Worm (Caenorhabditis elegans) whole organism, young adult: ENCODE data around the gene Y38A10A.7.

Experiments
- C17E4.6 ChIP-seq: fragments of 200-800 bp; sonication (Bioruptor generic); IDR thresholded peaks from 2 replicates; pipeline ENCODE4 v1.3.6; 2022; ENCODE audit warnings: missing genetic modification reagents, missing genetic modification characterization, missing compliant biosample characterization
- D2030.7 ChIP-seq: fragments of 200-800 bp; sonication (Bioruptor generic); IDR thresholded peaks from 2 replicates; pipeline ENCODE4 v1.3.6; 2022; ENCODE audit warnings: missing genetic modification reagents, missing genetic modification characterization, missing compliant biosample characterization
- F23B12.7 ChIP-seq: sonication (generic microtip); optimal IDR thresholded peaks from 2 replicates; lab custom pipeline; 2017; ENCODE audit warnings: missing genetic modification characterization, mild to moderate bottlenecking, missing compliant biosample characterization, antibody characterized with exemption, moderate library complexity; ENCODE audit not compliant: insufficient read depth
- F33H1.4 ChIP-seq: fragments of 200-800 bp; sonication (Bioruptor generic); IDR thresholded peaks from 2 replicates; pipeline ENCODE4 v1.3.6; 2022; ENCODE audit warnings: missing genetic modification reagents, missing genetic modification characterization, missing compliant biosample characterization
- F39B2.1 ChIP-seq: fragments of 200-800 bp; sonication (Bioruptor generic); IDR thresholded peaks from 2 replicates; pipeline ENCODE4 v1.3.6; 2022; ENCODE audit warnings: missing genetic modification reagents, missing genetic modification characterization, missing compliant biosample characterization
- K11D2.4 ChIP-seq: fragments of 200-800 bp; sonication (Bioruptor generic); IDR thresholded peaks from 2 replicates; pipeline ENCODE4 v1.3.6; 2022; ENCODE audit warnings: missing genetic modification reagents, missing genetic modification characterization, missing compliant biosample characterization
- T26A5.8 ChIP-seq: sonication (generic microtip); optimal IDR thresholded peaks from 2 replicates; lab custom pipeline; 2016; ENCODE audit warnings: missing genetic modification characterization, missing compliant biosample characterization
- Y67H2A.10 ChIP-seq: fragments of 200-800 bp; sonication (Bioruptor generic); conservative IDR thresholded peaks from 2 replicates; pipeline ENCODE4 v1.3.6; 2022; ENCODE audit warnings: missing genetic modification reagents, missing genetic modification characterization, missing compliant biosample characterization
- Y79H2A.3 ChIP-seq: fragments of 200-800 bp; sonication (Bioruptor generic); conservative IDR thresholded peaks from 2 replicates; pipeline ENCODE4 v1.3.6; 2022; ENCODE audit warnings: missing genetic modification reagents, missing genetic modification characterization, missing compliant biosample characterization
- aptf-3 ChIP-seq: fragments of 200-800 bp; sonication (Bioruptor generic); IDR thresholded peaks from 2 replicates; pipeline ENCODE4 v1.3.6; 2022; ENCODE audit warnings: missing genetic modification characterization, missing compliant biosample characterization
- attf-6 ChIP-seq: fragments of 200-800 bp; sonication (Bioruptor generic); IDR thresholded peaks from 2 replicates; pipeline ENCODE4 v1.3.6; 2022; ENCODE audit warnings: missing genetic modification reagents, missing genetic modification characterization, missing compliant biosample characterization
- bed-1 ChIP-seq: fragments of 200-800 bp; sonication (Bioruptor generic); IDR thresholded peaks from 2 replicates; pipeline ENCODE4 v1.3.6; 2022; ENCODE audit warnings: missing genetic modification reagents, missing genetic modification characterization, missing compliant biosample characterization
- ceh-27 ChIP-seq: fragments of 200-800 bp; sonication (Bioruptor generic); optimal IDR thresholded peaks from 2 replicates; lab custom pipeline; 2018; ENCODE audit warnings: mild to moderate bottlenecking, missing genetic modification characterization, moderate library complexity, missing compliant biosample characterization
- chd-7 ChIP-seq: sonication (generic microtip); optimal IDR thresholded peaks from 2 replicates; lab custom pipeline; 2016; ENCODE audit warnings: mild to moderate bottlenecking, missing genetic modification characterization, moderate library complexity, missing compliant biosample characterization
- die-1 ChIP-seq: sonication (generic microtip); optimal IDR thresholded peaks from 2 replicates; lab custom pipeline; 2016; ENCODE audit warnings: missing genotype, mild to moderate bottlenecking, missing genetic modification characterization, missing compliant biosample characterization
- dox-1 ChIP-seq: fragments of 200-800 bp; sonication (Bioruptor generic); IDR thresholded peaks from 2 replicates; pipeline ENCODE4 v1.3.6; 2022; ENCODE audit warnings: missing genetic modification reagents, missing genetic modification characterization, missing compliant biosample characterization
- egrh-3 ChIP-seq: fragments of 200-800 bp; sonication (Bioruptor generic); IDR thresholded peaks from 2 replicates; pipeline ENCODE4 v1.3.6; 2022; ENCODE audit warnings: missing genetic modification reagents, missing genetic modification characterization, missing compliant biosample characterization
- ets-4 ChIP-seq: fragments of 200-800 bp; sonication (Bioruptor generic); optimal IDR thresholded peaks from 2 replicates; lab custom pipeline; 2018; ENCODE audit warnings: mild to moderate bottlenecking, missing genetic modification characterization, missing compliant biosample characterization
- fkh-3 ChIP-seq: sonication (generic microtip); optimal IDR thresholded peaks from 2 replicates; lab custom pipeline; 2016; ENCODE audit warnings: mild to moderate bottlenecking, missing genetic modification characterization, missing compliant biosample characterization
- gei-17 ChIP-seq: fragments of 200-800 bp; sonication (Bioruptor generic); optimal IDR thresholded peaks from 2 replicates; lab custom pipeline; 2018; ENCODE audit warnings: mild to moderate bottlenecking, missing genetic modification characterization, missing compliant biosample characterization
- hmg-1.2 ChIP-seq: fragments of 200-800 bp; sonication (Bioruptor generic); IDR thresholded peaks from 2 replicates; pipeline ENCODE4 v1.3.6; 2022; ENCODE audit warnings: missing genetic modification reagents, missing genetic modification characterization, missing compliant biosample characterization
- lin-26 ChIP-seq: fragments of 200-800 bp; sonication (Bioruptor generic); IDR thresholded peaks from 2 replicates; pipeline ENCODE4 v1.3.6; 2022; ENCODE audit warnings: missing genetic modification reagents, missing genetic modification characterization, missing compliant biosample characterization
- lir-1 ChIP-seq: fragments of 200-800 bp; sonication (Bioruptor generic); conservative IDR thresholded peaks from 2 replicates; pipeline ENCODE4 v1.3.6; 2022; ENCODE audit warnings: missing genetic modification reagents, missing genetic modification characterization, missing compliant biosample characterization
- madf-6 ChIP-seq: fragments of 200-800 bp; sonication (Bioruptor generic); IDR thresholded peaks from 2 replicates; pipeline ENCODE4 v1.3.6; 2022; ENCODE audit warnings: missing genetic modification reagents, missing genetic modification characterization, missing compliant biosample characterization
- madf-8 ChIP-seq: fragments of 200-800 bp; sonication (Bioruptor generic); conservative IDR thresholded peaks from 2 replicates; pipeline ENCODE4 v1.3.6; 2022; ENCODE audit warnings: missing genetic modification reagents, missing genetic modification characterization, missing compliant biosample characterization
- mes-4 ChIP-seq: sonication (generic microtip); optimal IDR thresholded peaks from 2 replicates; lab custom pipeline; 2016; ENCODE audit warnings: missing genotype, missing genetic modification characterization, missing compliant biosample characterization
- mxl-1 ChIP-seq: sonication (generic microtip); optimal IDR thresholded peaks from 2 replicates; lab custom pipeline; 2016; ENCODE audit warnings: missing genetic modification characterization, missing compliant biosample characterization
- snpc-1.1 ChIP-seq: sonication (generic microtip); optimal IDR thresholded peaks from 2 replicates; lab custom pipeline; 2017; ENCODE audit warnings: missing genetic modification characterization, mild to moderate bottlenecking, missing compliant biosample characterization, antibody characterized with exemption, moderate library complexity, missing genotype, missing genetic modification reagents; ENCODE audit not compliant: insufficient read depth
- snpc-4 ChIP-seq, 5 experiments: fragments of 150-350 bp in 1 of 5; sonication (generic microtip) in 4 of 5; optimal IDR thresholded peaks; 2 replicates each; lab custom pipeline; 2014 to 2018; ENCODE audit warnings: missing genetic modification characterization in 5 of 5, missing biosample characterization in 3 of 5, antibody characterized with exemption in 2 of 5, mild to moderate bottlenecking in 2 of 5, missing compliant biosample characterization in 2 of 5, missing genotype in 2 of 5, moderate library complexity in 2 of 5, missing genetic modification reagents in 1 of 5
- sptf-2 ChIP-seq: fragments of 200-800 bp; sonication (Bioruptor generic); optimal IDR thresholded peaks from 2 replicates; lab custom pipeline; 2018; ENCODE audit warnings: mild to moderate bottlenecking, missing genetic modification characterization, missing compliant biosample characterization
- unc-130 ChIP-seq: sonication (generic microtip); optimal IDR thresholded peaks from 2 replicates; lab custom pipeline; 2016; ENCODE audit warnings: missing genetic modification reagents, missing genetic modification characterization, missing compliant biosample characterization
- xnd-1 ChIP-seq: sonication (generic microtip); optimal IDR thresholded peaks from 2 replicates; lab custom pipeline; 2016; ENCODE audit warnings: missing genotype, missing genetic modification reagents, missing genetic modification characterization, missing compliant biosample characterization
- ztf-25 ChIP-seq: fragments of 200-800 bp; sonication (Bioruptor generic); IDR thresholded peaks from 2 replicates; pipeline ENCODE4 v1.3.6; 2022; ENCODE audit warnings: missing genetic modification reagents, missing genetic modification characterization, missing compliant biosample characterization
- ztf-26 ChIP-seq: sonication (generic microtip); optimal IDR thresholded peaks from 2 replicates; lab custom pipeline; 2017; ENCODE audit warnings: missing genetic modification characterization, missing compliant biosample characterization

Gene Y38A10A.7

ce11 chrV:6120156-6120879 is 24.3 kb downstream of the Y38A10A.7 start, which contains the start of gene ceh-49:
ceh-49 (minus strand) TSS chrV:6120206.
- TF ChIP-seq F33H1.4 (0 out of 2 replicates have a peak, but pooled peaks have one; percentile 15), xnd-1 (tag; lab: Kevin White, UChicago) (peak; percentile 28), madf-8 (peak; percentile 67), chd-7 (no peak), egrh-3 (GFP tag; lab: Robert Waterston, UW) (no peak), hmg-1.2 (peak; percentile 23; the same call in 1 of the 2 replicates), ets-4 (GFP tag; lab: Kevin White, UChicago) (no peak), mes-4 (no peak), madf-6 (GFP tag; lab: Robert Waterston, UW) (peak; percentile 73), D2030.7 (GFP tag; lab: Robert Waterston, UW) (0 out of 2 replicates have a peak, but pooled peaks have one; percentile 44)

DNA sequence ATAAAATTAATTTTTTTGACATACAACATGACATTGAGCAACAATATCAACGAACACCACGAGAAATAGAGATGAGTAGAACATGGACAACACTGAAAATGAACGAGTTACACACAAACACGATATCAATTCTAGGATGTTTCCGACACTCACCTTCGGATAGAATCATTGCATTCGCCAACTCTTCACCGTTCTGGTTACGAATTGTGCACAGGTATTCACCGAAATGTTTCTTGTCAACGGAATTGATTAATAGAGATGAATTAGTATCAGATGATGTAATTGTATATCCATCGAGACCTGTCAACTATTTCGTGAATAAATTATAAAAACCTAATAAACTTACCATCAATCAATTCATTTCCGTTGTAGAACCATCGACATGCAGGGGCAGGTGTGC is 25.7 kb downstream of the Y38A10A.7 start:
- TF ChIP-seq aptf-3 (no peak), Y79H2A.3 (GFP tag; lab: Robert Waterston, UW) (no peak), ztf-26 (tag; lab: Kevin White, UChicago) (no peak), attf-6 (no peak), unc-130 (GFP tag; lab: Kevin White, UChicago) (no peak), ztf-25 (GFP tag; lab: Robert Waterston, UW) (no peak), Y67H2A.10 (GFP tag; lab: Robert Waterston, UW) (no peak), C17E4.6 (GFP tag; lab: Robert Waterston, UW) (no peak), die-1 (tag; lab: Kevin White, UChicago) (no peak), T26A5.8 (no peak), gei-17 (GFP tag; lab: Kevin White, UChicago) (no peak), mxl-1 (tag; lab: Kevin White, UChicago) (no peak), bed-1 (GFP tag; lab: Robert Waterston, UW) (no peak), snpc-1.1 (no peak), F39B2.1 (GFP tag; lab: Robert Waterston, UW) (no peak), ceh-27 (GFP tag; lab: Kevin White, UChicago) (no peak)
- TF ChIP-seq, all 124 proteins: peak for 0

DNA sequence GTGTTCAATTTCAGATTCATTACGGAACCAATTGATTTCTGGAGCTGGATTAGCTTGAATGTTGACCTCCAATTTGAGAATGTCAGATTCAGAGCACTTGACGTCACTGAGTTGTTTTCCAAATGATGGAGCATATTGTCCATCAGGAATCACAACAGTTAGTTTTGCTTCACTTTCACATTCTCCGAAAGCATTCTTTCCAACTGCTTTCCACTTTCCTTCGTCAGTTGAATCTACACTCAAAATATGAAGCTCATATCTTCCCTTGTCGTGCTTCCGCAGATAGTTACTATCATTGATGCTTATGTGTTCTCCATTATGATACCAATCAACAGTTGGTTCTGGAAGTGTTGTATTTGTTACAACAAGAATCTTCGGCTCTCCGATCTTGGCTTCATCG is 32.4 kb downstream of the Y38A10A.7 start:
- TF ChIP-seq K11D2.4 (GFP tag; lab: Robert Waterston, UW), result no peak
- no peak for TF ChIP-seq fkh-3 (tag; lab: Kevin White, UChicago)
- no peak for TF ChIP-seq dox-1 (GFP tag; lab: Robert Waterston, UW)
- TF ChIP-seq Y79H2A.3 (GFP tag; lab: Robert Waterston, UW), result no peak
- TF ChIP-seq gei-17 (GFP tag; lab: Kevin White, UChicago), result no peak
- TF ChIP-seq snpc-4 (GFP tag; optimal IDR thresholded peaks at IDR 0.05; lab: Kevin White, UChicago), result no peak
- no peak for TF ChIP-seq snpc-4 (tag; optimal IDR thresholded peaks at IDR 0.05; lab: Kevin White, UChicago)
- no peak for TF ChIP-seq F23B12.7 (tag; lab: Kevin White, UChicago)
- no peak for TF ChIP-seq lin-26 (GFP tag; lab: Robert Waterston, UW)
- no peak for TF ChIP-seq die-1 (tag; lab: Kevin White, UChicago)
- no peak for TF ChIP-seq lir-1
- TF ChIP-seq sptf-2 (GFP tag; lab: Kevin White, UChicago), result no peak
- TF ChIP-seq, all 124 proteins: peak for 0
